Fruit fly (Drosophila melanogaster) whole organism, embryonic: Measurements from ENCODE around the gene Setx.
A peak's percentile ranks its signal among the peaks of the same experiment; 100 is the strongest.

ENCODE experiments used
- C15 ChIP-seq: fragments of 200-800 bp; sonication (Bioruptor generic); IDR thresholded peaks from 3 replicates; pipeline ENCODE4 v1.3.6; 2022; ENCODE audit warnings: missing biosample characterization, missing genetic modification characterization
- CG10565 ChIP-seq: fragments of 200-800 bp; sonication (Bioruptor generic); optimal IDR thresholded peaks from 3 replicates; lab custom pipeline; 2016; ENCODE audit warnings: missing biosample characterization, mild to moderate bottlenecking, missing genetic modification characterization
- CG11695 ChIP-seq: fragments of 200-800 bp; sonication (Bioruptor generic); IDR thresholded peaks from 3 replicates; pipeline ENCODE4 v1.3.6; 2022; ENCODE audit warnings: missing biosample characterization, missing genetic modification characterization
- CG1233 ChIP-seq: fragments of 200-800 bp; sonication (Bioruptor generic); optimal IDR thresholded peaks from 4 replicates; lab custom pipeline; 2018; ENCODE audit warnings: missing biosample characterization, mild to moderate bottlenecking, missing genetic modification characterization
- CG13123 ChIP-seq: fragments of 200-800 bp; sonication (Bioruptor generic); optimal IDR thresholded peaks from 2 replicates; lab custom pipeline; 2016; ENCODE audit warnings: missing biosample characterization, missing genetic modification characterization
- CG13624 ChIP-seq: fragments of 200-800 bp; sonication (Bioruptor generic); optimal IDR thresholded peaks from 2 replicates; lab custom pipeline; 2016; ENCODE audit warnings: missing biosample characterization, missing genetic modification characterization
- CG14050 ChIP-seq: fragments of 200-800 bp; sonication (Bioruptor generic); IDR thresholded peaks from 3 replicates; pipeline ENCODE4 v1.3.6; 2022; ENCODE audit warnings: missing biosample characterization, missing genetic modification characterization
- CG15011 ChIP-seq: fragments of 200-800 bp; sonication (Bioruptor generic); optimal IDR thresholded peaks from 3 replicates; lab custom pipeline; 2018; ENCODE audit warnings: missing biosample characterization, mild to moderate bottlenecking, missing genetic modification characterization
- CG15269 ChIP-seq: fragments of 200-800 bp; sonication (Bioruptor generic); optimal IDR thresholded peaks from 2 replicates; lab custom pipeline; 2018; ENCODE audit warnings: missing biosample characterization, mild to moderate bottlenecking, missing genetic modification characterization, moderate library complexity
- CG17359 ChIP-seq: fragments of 200-800 bp; sonication (Bioruptor generic); optimal IDR thresholded peaks from 3 replicates; lab custom pipeline; 2018; ENCODE audit warnings: missing biosample characterization, mild to moderate bottlenecking, missing genetic modification characterization, moderate library complexity
- CG17802 ChIP-seq: fragments of 200-800 bp; sonication (Bioruptor generic); optimal IDR thresholded peaks from 2 replicates; lab custom pipeline; 2018; ENCODE audit warnings: missing biosample characterization, mild to moderate bottlenecking, missing genetic modification characterization, moderate library complexity
- CG31365 ChIP-seq: fragments of 200-800 bp; sonication (Bioruptor generic); optimal IDR thresholded peaks from 2 replicates; lab custom pipeline; 2018; ENCODE audit warnings: missing biosample characterization, mild to moderate bottlenecking, missing genetic modification characterization
- CG31388 ChIP-seq: fragments of 200-800 bp; sonication (Bioruptor generic); optimal IDR thresholded peaks from 2 replicates; lab custom pipeline; 2016; ENCODE audit warnings: missing biosample characterization, missing genetic modification characterization
- CG34422 ChIP-seq: fragments of 200-800 bp; sonication (Bioruptor generic); IDR thresholded peaks from 3 replicates; pipeline ENCODE4 v1.3.6; 2022; ENCODE audit warnings: missing biosample characterization, missing genetic modification characterization
- CG42726 ChIP-seq: fragments of 200-800 bp; sonication (Bioruptor generic); IDR thresholded peaks from 2 replicates; pipeline ENCODE4 v1.3.6; 2022; ENCODE audit warnings: missing biosample characterization, missing genetic modification characterization; ENCODE audit not compliant: partially characterized antibody
- CG8924 ChIP-seq: fragments of 200-800 bp; optimal IDR thresholded peaks from 3 replicates; lab custom pipeline; 2019; ENCODE audit warnings: missing biosample characterization, mild to moderate bottlenecking, missing genetic modification characterization, moderate library complexity
- Chrac-16 ChIP-seq: fragments of 200-800 bp; sonication (Bioruptor generic); optimal IDR thresholded peaks from 3 replicates; lab custom pipeline; 2016; ENCODE audit warnings: missing biosample characterization, missing genetic modification characterization
- Doc3 ChIP-seq: fragments of 200-800 bp; sonication (Bioruptor generic); IDR thresholded peaks from 3 replicates; pipeline ENCODE4 v1.3.6; 2022; ENCODE audit warnings: missing biosample characterization, missing genetic modification characterization; ENCODE audit not compliant: partially characterized antibody
- Dp ChIP-seq: fragments of 200-800 bp; sonication (Bioruptor generic); optimal IDR thresholded peaks from 2 replicates; lab custom pipeline; 2018; ENCODE audit warnings: missing biosample characterization, mild to moderate bottlenecking, missing genetic modification characterization, moderate library complexity
- Drgx ChIP-seq: fragments of 200-800 bp; sonication (Bioruptor generic); IDR thresholded peaks from 2 replicates; pipeline ENCODE4 v1.3.6; 2022; ENCODE audit warnings: missing biosample characterization, missing genetic modification characterization
- E2f1 ChIP-seq: fragments of 200-800 bp; sonication (Bioruptor generic); IDR thresholded peaks from 2 replicates; pipeline ENCODE4 v1.3.6; 2022; ENCODE audit warnings: missing biosample characterization, missing genetic modification characterization
- Eip74EF ChIP-seq, 2 experiments: fragments of 200-800 bp in 1 of 2; fragments of >200 bp in 1 of 2; sonication (Bioruptor generic) in 1 of 2; optimal IDR thresholded peaks; 2 replicates each; lab custom pipeline; 2017 to 2019; ENCODE audit warnings: missing biosample characterization in 2 of 2, missing genetic modification characterization in 2 of 2, mild to moderate bottlenecking in 1 of 2, moderate library complexity in 1 of 2
- Fer3 ChIP-seq: fragments of 200-800 bp; sonication (Bioruptor generic); optimal IDR thresholded peaks from 2 replicates; lab custom pipeline; 2018; ENCODE audit warnings: missing biosample characterization, mild to moderate bottlenecking, missing genetic modification characterization, moderate library complexity
- Hr39 ChIP-seq: fragments of >200 bp; optimal IDR thresholded peaks from 2 replicates; lab custom pipeline; 2017
- Hr51 ChIP-seq, 2 experiments: fragments of 200-800 bp; sonication (Bioruptor generic); optimal IDR thresholded peaks; 2 replicates in 1 of 2; 3 replicates in 1 of 2; lab custom pipeline; 2016 to 2018; ENCODE audit warnings: missing biosample characterization in 2 of 2, missing genetic modification characterization in 2 of 2, mild to moderate bottlenecking in 1 of 2, moderate library complexity in 1 of 2
- Ssrp ChIP-seq: fragments of 200-800 bp; sonication (Bioruptor generic); optimal IDR thresholded peaks from 2 replicates; lab custom pipeline; 2018; ENCODE audit warnings: missing biosample characterization, mild to moderate bottlenecking, missing genetic modification characterization, moderate library complexity
- Xbp1 ChIP-seq: fragments of 200-800 bp; sonication (Bioruptor generic); optimal IDR thresholded peaks from 3 replicates; lab custom pipeline; 2016; ENCODE audit warnings: missing biosample characterization, mild to moderate bottlenecking, missing genetic modification characterization
- al ChIP-seq: fragments of 200-800 bp; sonication (Bioruptor generic); IDR thresholded peaks from 2 replicates; pipeline ENCODE4 v1.3.6; 2022; ENCODE audit warnings: missing biosample characterization, missing genetic modification characterization
- cad ChIP-seq: fragments of >200 bp; optimal IDR thresholded peaks from 2 replicates; lab custom pipeline; 2017; ENCODE audit warnings: missing biosample characterization, missing genetic modification characterization
- danr ChIP-seq: fragments of 200-800 bp; sonication (Bioruptor generic); IDR thresholded peaks from 2 replicates; pipeline ENCODE4 v1.3.6; 2022; ENCODE audit warnings: missing biosample characterization, missing genetic modification characterization
- dmrt99B ChIP-seq: fragments of 200-800 bp; sonication (Bioruptor generic); optimal IDR thresholded peaks from 2 replicates; lab custom pipeline; 2018; ENCODE audit warnings: missing biosample characterization, mild to moderate bottlenecking, missing genetic modification characterization, moderate library complexity
- emc ChIP-seq: fragments of 200-800 bp; sonication (Bioruptor generic); optimal IDR thresholded peaks from 2 replicates; lab custom pipeline; 2016; ENCODE audit warnings: missing biosample characterization, missing genetic modification characterization
- exex ChIP-seq: fragments of 200-800 bp; sonication (Bioruptor generic); optimal IDR thresholded peaks from 4 replicates; lab custom pipeline; 2018; ENCODE audit warnings: missing biosample characterization, mild to moderate bottlenecking, missing genetic modification characterization, moderate library complexity
- eyg ChIP-seq: fragments of 200-800 bp; sonication (Bioruptor generic); optimal IDR thresholded peaks from 3 replicates; lab custom pipeline; 2016; ENCODE audit warnings: missing biosample characterization, missing genetic modification characterization
- fd64A ChIP-seq: fragments of 200-800 bp; sonication (Bioruptor generic); optimal IDR thresholded peaks from 3 replicates; lab custom pipeline; 2018; ENCODE audit warnings: missing biosample characterization, mild to moderate bottlenecking, missing genetic modification characterization
- jing ChIP-seq: fragments of 200-800 bp; sonication (Bioruptor generic); optimal IDR thresholded peaks from 2 replicates; lab custom pipeline; 2018; ENCODE audit warnings: missing biosample characterization, mild to moderate bottlenecking, missing genetic modification characterization
- mirr ChIP-seq: fragments of 200-800 bp; sonication (Bioruptor generic); optimal IDR thresholded peaks from 3 replicates; lab custom pipeline; 2018; ENCODE audit warnings: missing biosample characterization, mild to moderate bottlenecking, missing genetic modification characterization
- mld ChIP-seq: fragments of 200-800 bp; sonication (Bioruptor generic); IDR thresholded peaks from 3 replicates; pipeline ENCODE4 v1.3.6; 2022; ENCODE audit warnings: missing biosample characterization, missing genetic modification characterization; ENCODE audit not compliant: partially characterized antibody
- org-1 ChIP-seq: fragments of 200-800 bp; sonication (Bioruptor generic); optimal IDR thresholded peaks from 2 replicates; lab custom pipeline; 2017; ENCODE audit warnings: missing biosample characterization, missing genetic modification characterization
- rib ChIP-seq: fragments of 200-800 bp; sonication (Bioruptor generic); IDR thresholded peaks from 2 replicates; pipeline ENCODE4 v1.3.6; 2022; ENCODE audit warnings: missing biosample characterization, missing genetic modification characterization
- sd ChIP-seq: fragments of 200-800 bp; sonication (Bioruptor generic); optimal IDR thresholded peaks from 3 replicates; lab custom pipeline; 2018; ENCODE audit warnings: missing biosample characterization, mild to moderate bottlenecking, missing genetic modification characterization, moderate library complexity
- sim ChIP-seq: fragments of 200-800 bp; sonication (Bioruptor generic); IDR thresholded peaks from 2 replicates; pipeline ENCODE4 v1.3.6; 2022; ENCODE audit warnings: missing biosample characterization, missing genetic modification characterization
- stc ChIP-seq: fragments of 200-800 bp; sonication (Bioruptor generic); IDR thresholded peaks from 2 replicates; pipeline ENCODE4 v1.3.6; 2022; ENCODE audit warnings: missing biosample characterization, missing genetic modification characterization
- unpg ChIP-seq: fragments of 200-800 bp; sonication (Bioruptor generic); optimal IDR thresholded peaks from 3 replicates; lab custom pipeline; 2018; ENCODE audit warnings: missing biosample characterization, mild to moderate bottlenecking, missing genetic modification characterization, moderate library complexity
- vfl ChIP-seq: fragments of 200-800 bp; sonication (Bioruptor generic); optimal IDR thresholded peaks from 2 replicates; lab custom pipeline; 2016; ENCODE audit warnings: missing biosample characterization, missing genetic modification characterization
- zen ChIP-seq: fragments of 200-800 bp; sonication (Bioruptor generic); optimal IDR thresholded peaks from 3 replicates; lab custom pipeline; 2018; ENCODE audit warnings: missing biosample characterization, mild to moderate bottlenecking, missing genetic modification characterization, moderate library complexity
- zen2 ChIP-seq: fragments of 200-800 bp; sonication (Bioruptor generic); IDR thresholded peaks from 3 replicates; pipeline ENCODE4 v1.3.6; 2022; ENCODE audit warnings: missing biosample characterization, missing genetic modification characterization; ENCODE audit not compliant: partially characterized antibody

Setx gene

DNA sequence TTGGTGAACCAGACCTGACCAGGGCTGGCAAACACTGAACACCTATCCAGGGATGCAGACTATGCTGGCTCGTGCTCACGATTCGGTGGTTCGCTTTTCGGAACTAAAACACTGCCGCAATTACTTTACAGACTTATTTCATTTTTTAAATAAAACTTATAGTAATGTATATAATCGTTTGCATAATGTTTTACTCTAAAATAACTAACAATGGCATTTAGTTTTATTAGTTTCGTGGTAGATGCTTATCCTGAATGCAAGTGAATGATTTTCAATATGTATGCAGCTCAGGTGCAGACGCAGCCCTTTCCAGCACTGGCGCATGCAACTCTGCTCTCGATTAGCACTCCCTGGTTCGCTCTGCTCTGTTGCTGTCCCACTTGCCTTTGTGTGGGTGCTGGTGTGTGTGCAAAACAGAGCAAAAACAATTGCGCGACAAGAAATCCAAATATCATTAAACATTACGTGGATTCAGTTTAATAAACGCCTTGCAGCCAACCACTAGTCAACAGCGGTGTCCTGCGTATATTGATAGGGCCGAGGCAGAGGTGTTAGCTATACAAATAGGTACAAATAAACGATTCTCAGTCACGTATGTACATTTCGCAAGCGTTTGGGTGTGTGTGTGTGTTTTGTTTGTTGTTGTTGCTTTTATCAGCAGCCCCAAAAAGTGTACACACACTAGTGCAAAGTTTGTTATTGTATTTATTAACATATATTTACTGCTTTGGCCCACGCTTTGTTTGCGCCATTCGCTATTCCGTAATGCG is 49.5 kb upstream of the Setx start, which contains the start of the genes ERR and Atg18a (continued):
- TF ChIP-seq exex (peak; percentile 50), CG17802 (peak; percentile 31), vfl (GFP tag; lab: Kevin White, UChicago) (peak; percentile 72), zen2 (GFP tag; lab: Robert Waterston, UW) (no peak), jing (no peak), mirr (GFP tag; lab: Kevin White, UChicago) (no peak), al (GFP tag; lab: Robert Waterston, UW) (peak; percentile 91), eyg (GFP tag; lab: Kevin White, UChicago) (peak; percentile 36), CG34422 (GFP tag; lab: Robert Waterston, UW) (peak; percentile 89), mld (GFP tag; lab: Robert Waterston, UW) (no peak), CG31365 (tag; lab: Kevin White, UChicago) (peak; percentile 0), Xbp1 (GFP tag; lab: Kevin White, UChicago) (peak; percentile 92), CG8924 (peak; percentile 82), zen (tag; lab: Kevin White, UChicago) (peak; percentile 74), fd64A (GFP tag; lab: Kevin White, UChicago) (no peak), rib (GFP tag; lab: Robert Waterston, UW) (peak; percentile 77), sim (GFP tag; lab: Robert Waterston, UW) (no peak), CG17359 (tag; lab: Kevin White, UChicago) (peak; percentile 77), CG1233 (GFP tag; lab: Kevin White, UChicago) (peak; percentile 77), CG15269 (tag; lab: Kevin White, UChicago) (peak; percentile 85), emc (peak; percentile 57), Drgx (GFP tag; lab: Robert Waterston, UW) (peak; percentile 84), dmrt99B (no peak), Eip74EF (GFP tag; optimal IDR thresholded peaks at IDR 0.05; lab: Kevin White, UChicago) (no peak), Hr39 (lab: Kevin White, UChicago) (no peak)

DNA sequence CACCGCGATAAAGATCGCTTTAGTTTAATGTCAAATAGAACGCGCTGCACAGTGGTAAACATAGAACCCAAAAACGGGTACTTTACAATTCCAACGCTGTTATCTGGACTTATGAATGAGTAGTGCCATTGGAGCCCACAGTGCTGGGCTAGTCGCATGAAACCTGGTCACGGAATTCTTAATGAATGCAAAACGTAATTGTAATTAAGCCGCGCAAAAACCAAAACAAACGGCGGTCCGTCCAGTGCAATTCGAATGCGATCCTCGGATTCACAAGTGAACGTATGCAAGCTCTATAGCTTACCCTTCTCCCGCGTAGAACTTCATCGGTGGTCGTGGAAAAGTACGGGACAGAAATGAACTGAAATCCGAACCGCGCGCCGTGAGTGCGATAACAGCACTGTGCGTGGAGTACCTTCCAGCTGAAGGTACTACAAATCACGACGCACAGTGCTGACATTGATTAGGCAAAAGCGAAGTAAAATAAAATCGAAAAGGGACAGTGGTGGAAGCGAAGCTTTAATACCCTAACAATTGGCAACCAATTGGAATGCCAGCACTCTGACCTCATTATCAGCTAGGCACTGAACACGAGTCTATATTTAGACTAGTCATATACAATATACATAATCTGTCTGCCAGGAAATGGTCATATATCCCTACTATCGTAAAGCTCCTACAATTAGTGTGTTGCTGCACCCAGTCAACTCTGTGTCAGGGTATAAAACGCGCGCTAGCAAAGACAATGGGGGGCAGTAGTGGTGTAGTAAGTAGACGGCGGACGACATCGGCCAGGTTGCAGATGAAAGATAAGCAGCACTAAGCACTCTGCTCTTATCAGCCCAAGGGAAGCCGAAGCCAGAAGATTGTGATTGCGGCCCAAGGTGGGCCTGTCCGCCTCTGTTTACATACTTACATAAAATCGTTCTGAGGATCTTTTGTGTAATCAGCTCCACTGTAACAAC is 48.2 kb upstream of the Setx start:
- TF ChIP-seq org-1 (no peak), Fer3 (tag; lab: Kevin White, UChicago) (peak; percentile 38), C15 (GFP tag; lab: Robert Waterston, UW) (no peak), sd (tag; lab: Kevin White, UChicago) (peak; percentile 43), CG13624 (GFP tag; lab: Kevin White, UChicago) (peak; percentile 12), Dp (GFP tag; lab: Kevin White, UChicago) (no peak), Chrac-16 (GFP tag; lab: Kevin White, UChicago) (peak; percentile 34), unpg (peak; percentile 38), danr (GFP tag; lab: Robert Waterston, UW) (peak; percentile 38; the same call in 1 of the 2 replicates), Hr51 (GFP tag; optimal IDR thresholded peaks at IDR 0.05; lab: Kevin White, UChicago) (peak; percentile 37 to 62), CG11695 (GFP tag; lab: Robert Waterston, UW) (0 out of 3 replicates have a peak, but pooled peaks have one; percentile 34), Doc3 (no peak), Ssrp (tag; lab: Kevin White, UChicago) (peak; percentile 26), cad (GFP tag; lab: Kevin White, UChicago) (no peak), E2f1 (GFP tag; lab: Robert Waterston, UW) (peak; percentile 52), CG42726 (GFP tag; lab: Robert Waterston, UW) (no peak), CG14050 (0 out of 3 replicates have a peak, but pooled peaks have one; percentile 16), CG13123 (GFP tag; lab: Kevin White, UChicago) (no peak), CG15011 (GFP tag; lab: Kevin White, UChicago) (no peak), CG31388 (no peak), stc (no peak), CG10565 (GFP tag; lab: Kevin White, UChicago) (no peak)
